Worm (Caenorhabditis elegans): ENCODE data around the gene clec-147.

DNA sequence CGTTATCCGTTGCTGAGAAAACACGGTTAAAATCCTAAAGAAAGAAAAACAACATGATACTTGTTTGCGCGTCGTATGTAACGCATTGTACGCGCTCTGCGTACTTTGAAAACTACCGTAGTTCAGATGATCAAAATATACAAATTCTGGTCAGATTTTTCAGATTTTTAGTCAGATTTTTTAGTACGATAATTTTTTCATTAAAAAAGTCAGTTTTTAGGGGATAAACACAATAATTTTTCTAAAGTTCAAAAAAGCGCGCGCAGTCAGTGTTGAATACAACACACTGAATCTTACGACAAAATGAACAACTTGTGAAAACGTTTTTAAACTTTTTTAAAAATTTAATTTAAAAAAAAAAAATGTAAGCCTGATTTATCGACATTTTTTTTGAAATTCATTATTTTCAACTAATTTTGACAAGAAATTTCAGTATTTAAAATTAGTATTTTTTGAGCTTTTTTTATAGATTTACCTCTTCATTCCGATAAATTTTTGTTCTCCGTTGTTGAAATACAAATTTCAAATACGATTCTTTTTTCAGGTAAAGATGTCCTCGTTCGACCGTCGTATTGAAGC, 13.9 kb downstream of the clec-147 start, which contains the start of gene pot-2:
- TF ChIP-seq flt-1 (GFP tag; IDR thresholded peaks at IDR 0.05) (no peak), ama-1 (optimal IDR thresholded peaks at IDR 0.05) (no peak), B0310.2 (tag; optimal IDR thresholded peaks at IDR 0.05) (no peak), aly-1 (tag; optimal IDR thresholded peaks at IDR 0.05) (no peak), ceh-36 (tag; optimal IDR thresholded peaks at IDR 0.05) (no peak), hnd-1 (tag; optimal IDR thresholded peaks at IDR 0.05) (no peak)

Measured in whole organism, early embryonic.